Worm (Caenorhabditis elegans) whole organism, L4 larva: ENCODE data around the gene CD4.8.

ENCODE experiments used
- gei-8 ChIP-seq: fragments of 200-800 bp; sonication (Bioruptor generic); optimal IDR thresholded peaks from 2 replicates; lab custom pipeline; 2018; ENCODE audit warnings: mild to moderate bottlenecking, missing genetic modification characterization, missing compliant biosample characterization
- mep-1 ChIP-seq: fragments of 150-350 bp; sonication (generic microtip); optimal IDR thresholded peaks from 3 replicates; lab custom pipeline; 2014; ENCODE audit warnings: missing biosample characterization, missing genetic modification characterization
- mxl-2 ChIP-seq: fragments of 200-800 bp; sonication (Bioruptor generic); conservative IDR thresholded peaks from 2 replicates; pipeline ENCODE4 v1.3.6; 2022; ENCODE audit warnings: missing genetic modification reagents, missing genetic modification characterization, missing compliant biosample characterization
- nhr-77 ChIP-seq: fragments of 150-350 bp; optimal IDR thresholded peaks from 2 replicates; lab custom pipeline; 2014; ENCODE audit warnings: missing biosample characterization, missing genetic modification characterization
- pha-4 ChIP-seq, 2 experiments: fragments of 150-350 bp in 1 of 2; fragments of 200-800 bp in 1 of 2; sonication (Bioruptor generic) in 1 of 2; IDR thresholded peaks in 1 of 2; optimal IDR thresholded peaks in 1 of 2; 2 replicates each; pipeline versions ENCODE4 v1.3.6 to Lab custom; 2014 to 2022; ENCODE audit warnings: missing genetic modification characterization in 2 of 2, missing genetic modification reagents in 2 of 2, missing biosample characterization in 1 of 2, missing compliant biosample characterization in 1 of 2
- tag-97 ChIP-seq: fragments of 200-800 bp; sonication (Bioruptor generic); IDR thresholded peaks from 2 replicates; pipeline ENCODE4 v1.3.6; 2022; ENCODE audit warnings: missing genetic modification characterization, missing compliant biosample characterization
- tra-1 ChIP-seq: fragments of 200-800 bp; sonication (Bioruptor generic); IDR thresholded peaks from 2 replicates; pipeline ENCODE4 v1.3.6; 2022; ENCODE audit warnings: missing genetic modification reagents, missing genetic modification characterization, missing compliant biosample characterization
- unc-62 ChIP-seq, 3 experiments: fragments of 150-350 bp in 1 of 3; sonication (generic microtip); optimal IDR thresholded peaks in 2 of 3; peaks in 1 of 3; 1 replicate in 1 of 3; 2 replicates in 2 of 3; lab custom pipeline; 2014 to 2017; ENCODE audit warnings: missing biosample characterization in 3 of 3, missing genetic modification characterization in 3 of 3, missing genetic modification reagents in 3 of 3, missing genotype in 1 of 3
- zag-1 ChIP-seq: fragments of 150-350 bp; optimal IDR thresholded peaks from 2 replicates; lab custom pipeline; 2014; ENCODE audit warnings: missing biosample characterization, missing genetic modification characterization
- zfp-3 ChIP-seq: fragments of 200-800 bp; sonication (Bioruptor generic); conservative IDR thresholded peaks from 2 replicates; pipeline ENCODE4 v1.3.6; 2022; ENCODE audit warnings: missing genetic modification reagents, missing genetic modification characterization, missing compliant biosample characterization
- ztf-11 ChIP-seq: fragments of 150-350 bp; optimal IDR thresholded peaks from 2 replicates; lab custom pipeline; 2014; ENCODE audit warnings: missing biosample characterization, missing genetic modification characterization

DNA sequence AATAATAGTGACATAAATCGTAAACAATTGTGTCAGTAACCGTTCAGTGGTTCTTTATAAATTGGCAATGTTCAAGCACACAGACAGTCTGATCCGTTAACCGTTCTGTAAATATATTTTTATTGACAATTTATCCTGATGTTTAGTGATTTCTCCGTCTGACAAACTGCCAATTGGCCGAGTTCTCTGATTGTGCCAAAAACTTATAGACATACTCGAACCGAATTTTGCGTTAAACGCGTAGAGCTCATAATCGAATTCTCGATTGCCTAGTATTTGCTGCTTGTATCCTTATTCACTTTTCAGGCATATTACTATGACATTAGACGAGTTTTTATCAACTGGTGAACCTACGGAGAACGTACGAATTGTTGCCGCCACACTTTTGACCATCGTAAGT is 43.0 kb upstream of the CD4.8 start, which contains the start of gene srx-117:
- TF ChIP-seq gei-8 (GFP tag; lab: Kevin White, UChicago) (no peak), zfp-3 (GFP tag; lab: Robert Waterston, UW) (no peak), ztf-11 (no peak), zag-1 (tag; lab: Kevin White, UChicago) (no peak), nhr-77 (tag; lab: Kevin White, UChicago) (no peak), tag-97 (GFP tag; lab: Robert Waterston, UW) (no peak), pha-4 (GFP tag; IDR thresholded peaks at IDR 0.05; lab: Robert Waterston, UW) (no peak), pha-4 (tag; optimal IDR thresholded peaks at IDR 0.05; lab: Kevin White, UChicago) (no peak), tra-1 (GFP tag; lab: Robert Waterston, UW) (no peak), unc-62 (GFP tag; optimal IDR thresholded peaks at IDR 0.05 in 1 of 2; lab: Kevin White, UChicago) (no peak), unc-62 (tag; optimal IDR thresholded peaks at IDR 0.05; lab: Kevin White, UChicago) (no peak), mxl-2 (GFP tag; lab: Robert Waterston, UW) (no peak), mep-1 (tag; lab: Kevin White, UChicago) (no peak)
